Fruit fly (Drosophila melanogaster): ENCODE data around the gene Rab9D.

The Rab9D gene

dm6 chrX:10566491-10566890 lies 22.4 kb upstream of the Rab9D start, which contains the start of gene CG15296:
CG15296 (minus strand) TSS chrX:10566591.
- TF ChIP-seq usp (GFP tag; optimal IDR thresholded peaks at IDR 0.05) (no peak), CG8478 (optimal IDR thresholded peaks at IDR 0.05) (no peak), Dll (optimal IDR thresholded peaks at IDR 0.05) (no peak)

DNA sequence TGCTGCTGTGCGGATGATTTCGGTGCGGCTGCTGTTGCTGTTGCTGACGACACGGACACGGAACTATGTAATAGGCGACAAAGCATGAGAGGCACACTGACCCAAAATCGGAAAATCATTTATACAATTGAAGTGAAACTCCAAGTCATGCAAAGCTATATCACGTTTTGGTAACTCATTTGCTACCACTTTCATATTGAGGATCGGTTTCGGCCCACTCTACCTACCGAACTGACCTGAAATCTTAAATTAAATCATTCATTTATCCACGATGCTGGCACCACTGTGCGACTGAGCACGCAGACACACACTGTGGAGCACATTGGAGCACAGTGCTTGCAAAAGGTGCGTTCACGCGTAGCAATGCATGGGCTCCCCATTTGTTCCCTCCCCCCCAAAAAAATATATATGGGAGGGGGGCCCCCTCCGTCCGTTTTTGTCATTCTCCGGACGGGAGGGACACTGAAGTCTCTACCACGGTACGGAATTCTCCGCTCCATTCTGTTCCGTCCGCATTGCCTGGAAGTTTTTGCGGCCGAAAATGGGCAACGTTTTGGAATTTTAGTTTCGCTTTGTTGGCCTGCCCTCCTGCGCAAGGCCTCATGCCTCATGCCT lies 18.6 kb upstream of the Rab9D start:
- TF ChIP-seq pan (optimal IDR thresholded peaks at IDR 0.05) (no peak), EcR (GFP tag; optimal IDR thresholded peaks at IDR 0.05) (no peak), Dll (optimal IDR thresholded peaks at IDR 0.05) (no peak), CG8478 (optimal IDR thresholded peaks at IDR 0.05) (no peak), psq (optimal IDR thresholded peaks at IDR 0.05) (no peak), usp (GFP tag; optimal IDR thresholded peaks at IDR 0.05) (no peak)

DNA sequence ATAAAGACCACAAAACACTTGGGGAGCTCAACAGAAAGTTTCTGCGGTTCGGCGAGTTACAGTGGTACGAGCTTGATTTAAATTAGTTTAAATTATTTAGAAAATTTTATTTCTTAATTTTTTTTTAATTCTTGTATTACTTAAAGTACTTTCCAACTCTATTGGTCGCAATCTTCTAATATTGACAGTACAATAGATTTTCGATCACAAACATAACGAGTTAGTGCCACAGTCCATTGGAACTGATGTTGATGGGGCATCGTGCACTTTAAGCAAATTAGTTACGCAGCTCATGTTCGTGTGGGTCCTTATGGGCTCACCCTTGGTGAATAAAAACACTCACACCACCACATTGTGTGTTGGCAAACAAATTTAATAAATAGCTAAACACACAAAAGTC lies 15.3 kb upstream of the Rab9D start:
- TF ChIP-seq CG8478 (optimal IDR thresholded peaks at IDR 0.05) (no peak), EcR (GFP tag; optimal IDR thresholded peaks at IDR 0.05) (no peak), pan (optimal IDR thresholded peaks at IDR 0.05) (no peak), usp (GFP tag; optimal IDR thresholded peaks at IDR 0.05) (no peak), Dll (optimal IDR thresholded peaks at IDR 0.05) (no peak), psq (optimal IDR thresholded peaks at IDR 0.05) (no peak)

DNA sequence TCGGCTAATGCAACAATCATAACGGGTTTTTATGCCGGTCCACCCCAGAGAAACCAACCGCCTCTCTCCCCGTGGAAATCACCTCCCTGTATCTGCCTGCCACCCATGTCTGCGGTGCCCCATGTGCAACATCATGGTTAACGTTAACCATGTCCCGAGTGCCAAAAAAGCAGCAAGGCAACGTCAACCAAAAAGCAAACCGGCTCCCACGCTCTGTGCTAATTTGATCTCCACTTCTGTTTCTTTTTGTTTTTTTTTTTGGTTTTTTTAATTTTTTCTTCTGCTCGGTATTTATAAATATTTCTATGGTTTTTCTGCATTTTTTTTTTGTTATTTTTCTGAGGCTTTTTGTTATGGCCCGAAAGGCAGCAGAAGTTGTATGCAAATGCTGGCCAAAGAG lies 11.9 kb upstream of the Rab9D start:
- TF ChIP-seq usp (GFP tag; optimal IDR thresholded peaks at IDR 0.05) (no peak), psq (optimal IDR thresholded peaks at IDR 0.05) (no peak), EcR (GFP tag; optimal IDR thresholded peaks at IDR 0.05) (no peak), Dll (optimal IDR thresholded peaks at IDR 0.05) (no peak), CG8478 (optimal IDR thresholded peaks at IDR 0.05) (no peak), pan (optimal IDR thresholded peaks at IDR 0.05) (no peak)

- TF ChIP-seq EcR (GFP tag; optimal IDR thresholded peaks at IDR 0.05) (no peak), CG8478 (optimal IDR thresholded peaks at IDR 0.05) (no peak), usp (GFP tag; optimal IDR thresholded peaks at IDR 0.05) (no peak), psq (optimal IDR thresholded peaks at IDR 0.05) (no peak), pan (optimal IDR thresholded peaks at IDR 0.05) (no peak), Dll (optimal IDR thresholded peaks at IDR 0.05) (no peak)
Observed at dm6 chrX:10577773-10578172, 11.1 kb upstream of the Rab9D start.

dm6 chrX:10579569-10579968 lies 9.3 kb upstream of the Rab9D start:
- TF ChIP-seq CG8478 (optimal IDR thresholded peaks at IDR 0.05), result no peak
- TF ChIP-seq psq (optimal IDR thresholded peaks at IDR 0.05), result no peak
- TF ChIP-seq pan (optimal IDR thresholded peaks at IDR 0.05), result no peak
- no peak for TF ChIP-seq EcR (GFP tag; optimal IDR thresholded peaks at IDR 0.05)
- no peak for TF ChIP-seq usp (GFP tag; optimal IDR thresholded peaks at IDR 0.05)

DNA sequence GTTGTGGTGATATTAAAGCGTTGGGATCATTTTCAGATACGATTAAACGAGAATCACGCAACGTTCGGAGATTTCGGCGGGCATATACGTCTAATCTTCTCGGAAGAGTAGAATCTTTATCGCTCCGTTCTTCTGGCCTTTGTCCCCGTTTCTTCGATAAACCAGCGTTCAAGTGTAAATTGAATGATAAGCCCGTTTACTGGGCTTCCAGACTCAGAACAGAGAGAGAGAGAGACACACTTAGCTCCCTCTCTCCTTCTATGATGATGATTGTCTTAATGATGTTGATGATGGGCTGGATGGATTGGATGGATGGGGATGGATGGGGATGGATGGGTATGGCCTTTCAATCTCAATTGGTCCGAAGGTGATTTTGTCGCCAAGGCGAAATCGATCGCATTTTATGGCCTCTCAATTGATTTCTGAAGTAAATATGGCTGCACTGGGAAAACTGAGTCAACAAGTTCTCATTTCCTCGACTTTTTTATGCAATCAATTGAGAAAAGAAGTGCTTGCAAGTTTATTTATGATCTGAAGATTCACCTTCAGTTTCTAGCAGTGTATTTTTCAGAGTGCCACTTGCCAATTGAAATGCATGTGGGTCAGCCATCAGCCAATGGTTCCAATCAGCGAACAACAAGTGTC lies 8.3 kb upstream of the Rab9D start:
- no peak for TF ChIP-seq psq (optimal IDR thresholded peaks at IDR 0.05)
- TF ChIP-seq pan (optimal IDR thresholded peaks at IDR 0.05), result no peak
- TF ChIP-seq CG8478 (optimal IDR thresholded peaks at IDR 0.05), result no peak
- no peak for TF ChIP-seq EcR (GFP tag; optimal IDR thresholded peaks at IDR 0.05)
- TF ChIP-seq usp (GFP tag; optimal IDR thresholded peaks at IDR 0.05), result no peak
- no peak for TF ChIP-seq Dll (optimal IDR thresholded peaks at IDR 0.05)

dm6 chrX:10581476-10581875 lies 7.4 kb upstream of the Rab9D start:
- TF ChIP-seq pan (optimal IDR thresholded peaks at IDR 0.05), result peak; percentile 88
- no peak for TF ChIP-seq CG8478 (optimal IDR thresholded peaks at IDR 0.05)
- TF ChIP-seq psq (optimal IDR thresholded peaks at IDR 0.05), result no peak
- no peak for TF ChIP-seq Dll (optimal IDR thresholded peaks at IDR 0.05)
- no peak for TF ChIP-seq usp (GFP tag; optimal IDR thresholded peaks at IDR 0.05)
- TF ChIP-seq EcR (GFP tag; optimal IDR thresholded peaks at IDR 0.05), result no peak

dm6 chrX:10582064-10582463 lies 6.8 kb upstream of the Rab9D start:
- TF ChIP-seq psq (optimal IDR thresholded peaks at IDR 0.05), result no peak
- TF ChIP-seq CG8478 (optimal IDR thresholded peaks at IDR 0.05), result no peak

DNA sequence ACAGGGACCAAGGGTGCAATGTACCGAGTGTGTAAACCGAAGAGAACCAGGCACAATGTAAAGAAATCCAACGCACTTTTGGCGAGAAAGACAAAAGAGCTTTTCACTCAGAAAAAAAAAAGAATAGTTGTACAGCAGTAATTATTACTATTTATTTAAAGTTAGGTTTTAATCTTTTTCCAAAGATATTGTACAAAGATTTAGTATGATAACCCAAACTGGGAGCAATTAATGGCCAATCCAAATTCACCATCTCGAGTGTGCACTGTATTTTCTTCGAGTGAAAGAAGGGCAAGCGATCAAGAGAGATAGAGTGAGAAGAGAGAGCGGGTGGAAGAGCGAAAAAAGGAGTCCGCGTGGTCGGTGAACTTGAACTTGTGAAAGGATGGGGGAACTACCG lies 4.4 kb upstream of the Rab9D start:
- TF ChIP-seq pan (optimal IDR thresholded peaks at IDR 0.05) (no peak), psq (optimal IDR thresholded peaks at IDR 0.05) (no peak), CG8478 (optimal IDR thresholded peaks at IDR 0.05) (no peak), Dll (optimal IDR thresholded peaks at IDR 0.05) (no peak), EcR (GFP tag; optimal IDR thresholded peaks at IDR 0.05) (no peak), usp (GFP tag; optimal IDR thresholded peaks at IDR 0.05) (no peak)

DNA sequence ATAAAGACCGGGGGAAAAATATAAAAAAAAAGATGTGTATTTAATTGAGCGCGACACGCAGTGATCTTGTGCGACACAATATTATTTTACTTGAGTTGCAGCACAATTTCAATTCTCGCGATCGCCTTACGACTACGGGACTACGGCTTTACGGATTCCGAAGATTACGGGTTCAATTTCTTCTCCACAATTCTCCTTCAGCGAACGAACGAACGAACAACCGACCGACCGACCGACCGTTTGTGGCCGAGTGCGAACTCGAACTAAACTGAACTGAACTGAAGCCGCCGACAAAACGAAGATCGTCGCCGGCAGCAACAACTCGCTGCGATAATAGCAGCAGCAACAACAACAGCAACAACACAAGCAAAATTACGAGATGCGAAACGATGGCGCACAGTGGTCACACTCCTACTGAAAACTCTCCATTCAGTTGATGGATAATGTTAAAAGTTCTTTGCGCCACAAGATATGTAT lies 3.7 kb upstream of the Rab9D start, which contains the start of gene spri:
TSS of gene spri (minus strand) at position 265 of the 477 bp plus-strand sequence.
- TF ChIP-seq Dll (optimal IDR thresholded peaks at IDR 0.05) (no peak), pan (optimal IDR thresholded peaks at IDR 0.05) (no peak), CG8478 (optimal IDR thresholded peaks at IDR 0.05) (no peak), EcR (GFP tag; optimal IDR thresholded peaks at IDR 0.05) (no peak), psq (optimal IDR thresholded peaks at IDR 0.05) (no peak), usp (GFP tag; optimal IDR thresholded peaks at IDR 0.05) (no peak)

- TF ChIP-seq EcR (GFP tag; optimal IDR thresholded peaks at IDR 0.05) (no peak), CG8478 (optimal IDR thresholded peaks at IDR 0.05) (no peak), psq (optimal IDR thresholded peaks at IDR 0.05) (no peak), usp (GFP tag; optimal IDR thresholded peaks at IDR 0.05) (no peak), pan (optimal IDR thresholded peaks at IDR 0.05) (no peak), Dll (optimal IDR thresholded peaks at IDR 0.05) (no peak)
Observed at dm6 chrX:10586173-10586572, 2.7 kb upstream of the Rab9D start.

dm6 chrX:10587445-10587844 lies 1.4 kb upstream of the Rab9D start:
- no peak for TF ChIP-seq psq (optimal IDR thresholded peaks at IDR 0.05)
- TF ChIP-seq Dll (optimal IDR thresholded peaks at IDR 0.05), result no peak

All from whole organism.